Worm (Caenorhabditis elegans) whole organism, L4 larva: ENCODE data around the gene rpl-26.

Experiments
- T20F7.1 ChIP-seq: fragments of 200-800 bp; sonication (Bioruptor generic); optimal IDR thresholded peaks from 2 replicates; lab custom pipeline; 2018; ENCODE audit warnings: mild to moderate bottlenecking, missing genetic modification characterization, missing compliant biosample characterization
- Y5F2A.4 ChIP-seq: fragments of 200-800 bp; sonication (Bioruptor generic); optimal IDR thresholded peaks from 2 replicates; lab custom pipeline; 2018; ENCODE audit warnings: mild to moderate bottlenecking, missing genetic modification characterization, missing compliant biosample characterization
- aha-1 ChIP-seq: fragments of 150-350 bp; peaks from one replicate; lab custom pipeline; 2014; ENCODE audit warnings: missing biosample characterization, missing genetic modification characterization
- arid-1 ChIP-seq: fragments of 200-800 bp; sonication (Bioruptor generic); conservative IDR thresholded peaks from 2 replicates; pipeline ENCODE4 v1.3.6; 2022; ENCODE audit warnings: missing genetic modification reagents, missing genetic modification characterization, missing compliant biosample characterization
- attf-4 ChIP-seq: sonication (generic microtip); optimal IDR thresholded peaks from 3 replicates; lab custom pipeline; 2017; ENCODE audit warnings: missing biosample characterization, missing genetic modification characterization
- ceh-20 ChIP-seq: fragments of 200-800 bp; sonication (Bioruptor generic); IDR thresholded peaks from 2 replicates; pipeline ENCODE4 v1.3.6; 2022; ENCODE audit warnings: missing genetic modification reagents, missing genetic modification characterization, missing compliant biosample characterization
- ceh-32 ChIP-seq: sonication (generic microtip); optimal IDR thresholded peaks from 2 replicates; lab custom pipeline; 2016; ENCODE audit warnings: mild to moderate bottlenecking, missing genetic modification characterization, missing compliant biosample characterization; ENCODE audit not compliant: poor library complexity
- ces-1 ChIP-seq: fragments of 150-350 bp; sonication (generic microtip); optimal IDR thresholded peaks from 4 replicates; lab custom pipeline; 2014; ENCODE audit warnings: missing biosample characterization, missing genetic modification reagents, missing genetic modification characterization
- daf-19 ChIP-seq: fragments of 200-800 bp; sonication (Bioruptor generic); conservative IDR thresholded peaks from 2 replicates; pipeline ENCODE4 v1.3.6; 2022; ENCODE audit warnings: missing genetic modification characterization, missing compliant biosample characterization
- dpl-1 ChIP-seq: fragments of 150-350 bp; optimal IDR thresholded peaks from 2 replicates; lab custom pipeline; 2014; ENCODE audit warnings: missing biosample characterization, missing genetic modification reagents, missing genetic modification characterization
- fos-1 ChIP-seq: fragments of 150-350 bp; optimal IDR thresholded peaks from 2 replicates; lab custom pipeline; 2014; ENCODE audit warnings: missing biosample characterization, missing genetic modification characterization
- hif-1 ChIP-seq, 2 experiments: sonication (generic microtip); optimal IDR thresholded peaks; 2 replicates each; lab custom pipeline; 2016 to 2017; ENCODE audit warnings: missing compliant biosample characterization in 2 of 2, missing genetic modification characterization in 2 of 2, missing genetic modification reagents in 2 of 2, missing genotype in 2 of 2, mild to moderate bottlenecking in 1 of 2
- hlh-30 ChIP-seq: sonication (generic microtip); optimal IDR thresholded peaks from 2 replicates; lab custom pipeline; 2017; ENCODE audit warnings: antibody characterized with exemption, mild to moderate bottlenecking, missing genetic modification characterization, missing compliant biosample characterization; ENCODE audit not compliant: insufficient read depth
- lim-7 ChIP-seq: fragments of 200-800 bp; sonication (Bioruptor generic); IDR thresholded peaks from 2 replicates; pipeline ENCODE4 v1.3.6; 2022; ENCODE audit warnings: missing genetic modification characterization, missing compliant biosample characterization
- lin-13 ChIP-seq: fragments of 150-350 bp; optimal IDR thresholded peaks from 2 replicates; lab custom pipeline; 2014; ENCODE audit warnings: missing biosample characterization, missing genetic modification reagents, missing genetic modification characterization
- lir-3 ChIP-seq: sonication (generic microtip); optimal IDR thresholded peaks from 2 replicates; lab custom pipeline; 2016; ENCODE audit warnings: mild to moderate bottlenecking, missing genetic modification characterization, missing compliant biosample characterization
- lsy-2 ChIP-seq, 2 experiments: fragments of 150-350 bp in 1 of 2; sonication (generic microtip) in 1 of 2; optimal IDR thresholded peaks; 2 replicates each; lab custom pipeline; 2014 to 2017; ENCODE audit warnings: missing biosample characterization in 2 of 2, missing genetic modification characterization in 2 of 2
- mdt-29 ChIP-seq: fragments of 200-800 bp; sonication (Bioruptor generic); IDR thresholded peaks from 2 replicates; pipeline ENCODE4 v1.3.6; 2022; ENCODE audit warnings: missing genetic modification reagents, missing genetic modification characterization, missing compliant biosample characterization
- mes-2 ChIP-seq: sonication (generic microtip); optimal IDR thresholded peaks from 2 replicates; lab custom pipeline; 2016; ENCODE audit warnings: missing genotype, mild to moderate bottlenecking, missing genetic modification characterization, missing compliant biosample characterization; ENCODE audit not compliant: poor library complexity, severe bottlenecking
- mxl-3 ChIP-seq: fragments of 200-800 bp; sonication (Bioruptor generic); optimal IDR thresholded peaks from 2 replicates; lab custom pipeline; 2018; ENCODE audit warnings: mild to moderate bottlenecking, missing genetic modification characterization, missing compliant biosample characterization
- nhr-11 ChIP-seq: fragments of 150-350 bp; optimal IDR thresholded peaks from 2 replicates; lab custom pipeline; 2014; ENCODE audit warnings: missing biosample characterization, missing genetic modification characterization
- nhr-25 ChIP-seq: sonication (generic microtip); optimal IDR thresholded peaks from 2 replicates; lab custom pipeline; 2017; ENCODE audit warnings: missing genetic modification characterization, mild to moderate bottlenecking, missing compliant biosample characterization, antibody characterized with exemption, moderate library complexity, borderline replicate concordance; ENCODE audit not compliant: insufficient read depth
- nhr-28 ChIP-seq: fragments of 150-350 bp; optimal IDR thresholded peaks from 2 replicates; lab custom pipeline; 2014; ENCODE audit warnings: missing biosample characterization, missing genetic modification characterization
- nhr-48 ChIP-seq: sonication (generic microtip); optimal IDR thresholded peaks from 2 replicates; lab custom pipeline; 2016; ENCODE audit warnings: mild to moderate bottlenecking, missing genetic modification characterization, missing compliant biosample characterization
- nhr-76 ChIP-seq: fragments of 150-350 bp; optimal IDR thresholded peaks from 2 replicates; lab custom pipeline; 2014; ENCODE audit warnings: missing biosample characterization, missing genetic modification characterization
- pqm-1 ChIP-seq: sonication (generic microtip); optimal IDR thresholded peaks from 2 replicates; lab custom pipeline; 2017; ENCODE audit warnings: missing biosample characterization, missing genetic modification characterization
- rbr-2 ChIP-seq: sonication (generic microtip); optimal IDR thresholded peaks from 2 replicates; lab custom pipeline; 2016; ENCODE audit warnings: missing genotype, missing genetic modification characterization, missing compliant biosample characterization
- skn-1 ChIP-seq: fragments of 150-350 bp; optimal IDR thresholded peaks from 2 replicates; lab custom pipeline; 2014; ENCODE audit warnings: missing biosample characterization, missing genetic modification characterization
- snpc-4 ChIP-seq: fragments of 150-350 bp; optimal IDR thresholded peaks from 2 replicates; lab custom pipeline; 2014; ENCODE audit warnings: missing biosample characterization, missing genetic modification characterization
- spr-3 ChIP-seq: fragments of 200-800 bp; sonication (Bioruptor generic); optimal IDR thresholded peaks from 2 replicates; lab custom pipeline; 2018; ENCODE audit warnings: mild to moderate bottlenecking, missing genetic modification characterization, missing compliant biosample characterization
- unc-39 ChIP-seq: sonication (generic microtip); optimal IDR thresholded peaks from 2 replicates; lab custom pipeline; 2017; ENCODE audit warnings: missing biosample characterization, missing genetic modification characterization
- unc-62 ChIP-seq, 3 experiments: fragments of 150-350 bp in 1 of 3; sonication (generic microtip); optimal IDR thresholded peaks in 2 of 3; peaks in 1 of 3; 1 replicate in 1 of 3; 2 replicates in 2 of 3; lab custom pipeline; 2014 to 2017; ENCODE audit warnings: missing biosample characterization in 3 of 3, missing genetic modification characterization in 3 of 3, missing genetic modification reagents in 3 of 3, missing genotype in 1 of 3
- zip-2 ChIP-seq: fragments of 150-350 bp; optimal IDR thresholded peaks from 2 replicates; lab custom pipeline; 2014; ENCODE audit warnings: missing biosample characterization, missing genetic modification characterization

Gene rpl-26

ce11 chrII:8626598-8626997 lies 24.0 kb downstream of the rpl-26 start:
- TF ChIP-seq unc-62 (GFP tag; optimal IDR thresholded peaks at IDR 0.05 in 1 of 2; lab: Kevin White, UChicago) (peak in 1 of 2 experiments; percentile 78), unc-62 (tag; optimal IDR thresholded peaks at IDR 0.05; lab: Kevin White, UChicago) (no peak), fos-1 (no peak)

- TF ChIP-seq daf-19 (GFP tag; lab: Robert Waterston, UW) (no peak), aha-1 (tag; lab: Kevin White, UChicago) (peak; percentile 93)
These were observed 25.3 kb downstream of the rpl-26 start for ce11 chrII:8627907-8628306.

ce11 chrII:8630088-8630487 lies 27.5 kb downstream of the rpl-26 start, which contains the start of gene T22C8.6:
TSS of gene T22C8.6 (minus strand) at chrII:8630281.
- TF ChIP-seq hlh-30 (tag; lab: Kevin White, UChicago) (peak; percentile 45), ceh-20 (GFP tag; lab: Robert Waterston, UW) (no peak), skn-1 (tag; lab: Kevin White, UChicago) (no peak), lsy-2 (tag; optimal IDR thresholded peaks at IDR 0.05; lab: Kevin White, UChicago) (no peak), mxl-3 (GFP tag; lab: Kevin White, UChicago) (peak; percentile 5), nhr-28 (tag; lab: Kevin White, UChicago) (peak; percentile 16)

- TF ChIP-seq arid-1 (GFP tag; lab: Robert Waterston, UW) (0 out of 2 replicates have a peak, but pooled peaks have one; percentile 13), lim-7 (0 out of 2 replicates have a peak, but pooled peaks have one; percentile 30), ces-1 (GFP tag; lab: Kevin White, UChicago) (no peak)
These were observed 29.2 kb downstream of the rpl-26 start for ce11 chrII:8631766-8632165.

- TF ChIP-seq lir-3 (tag; lab: Kevin White, UChicago) (no peak), snpc-4 (no peak), spr-3 (GFP tag; lab: Kevin White, UChicago) (no peak), nhr-76 (tag; lab: Kevin White, UChicago) (no peak), T20F7.1 (no peak), lin-13 (GFP tag; lab: Kevin White, UChicago) (no peak), zip-2 (tag; lab: Kevin White, UChicago) (no peak), nhr-11 (tag; lab: Kevin White, UChicago) (no peak), ces-1 (GFP tag; lab: Kevin White, UChicago) (no peak), hif-1 (tag; optimal IDR thresholded peaks at IDR 0.05; lab: Kevin White, UChicago) (no peak), mdt-29 (GFP tag; lab: Robert Waterston, UW) (no peak), dpl-1 (GFP tag; lab: Kevin White, UChicago) (no peak), nhr-48 (tag; lab: Kevin White, UChicago) (no peak), ceh-32 (tag; lab: Kevin White, UChicago) (no peak)
These were observed 31.8 kb downstream of the rpl-26 start, which contains the start of gene cutl-12 for ce11 chrII:8634386-8634785. TSS of gene cutl-12 (minus strand) at chrII:8634486.

ce11 chrII:8637615-8638014 lies 35.0 kb downstream of the rpl-26 start, which contains the start of gene vab-9:
TSS of gene vab-9 (minus strand) at chrII:8637715.
- TF ChIP-seq rbr-2 (tag; lab: Kevin White, UChicago) (no peak), Y5F2A.4 (GFP tag; lab: Kevin White, UChicago) (no peak), unc-39 (no peak), mes-2 (no peak), attf-4 (tag; lab: Kevin White, UChicago) (no peak), nhr-76 (tag; lab: Kevin White, UChicago) (no peak), nhr-25 (no peak), pqm-1 (tag; lab: Kevin White, UChicago) (no peak)
